Fruit fly (Drosophila melanogaster) whole organism: ENCODE data around the gene CG7366.

Experiments used
- CG8478 ChIP-seq: fragments of >200 bp; optimal IDR thresholded peaks from 2 replicates; lab custom pipeline; 2018; ENCODE audit warnings: inconsistent platforms
- Dll ChIP-seq: fragments of >200 bp; optimal IDR thresholded peaks from 2 replicates; lab custom pipeline; 2017
- EcR ChIP-seq, 2 experiments: fragments of >200 bp; optimal IDR thresholded peaks; 2 replicates each; lab custom pipeline; 2017; ENCODE audit warnings: missing biosample characterization in 2 of 2, missing genetic modification characterization in 2 of 2, missing genetic modification reagents in 2 of 2
- pan ChIP-seq: fragments of >200 bp; optimal IDR thresholded peaks from 2 replicates; lab custom pipeline; 2017

DNA sequence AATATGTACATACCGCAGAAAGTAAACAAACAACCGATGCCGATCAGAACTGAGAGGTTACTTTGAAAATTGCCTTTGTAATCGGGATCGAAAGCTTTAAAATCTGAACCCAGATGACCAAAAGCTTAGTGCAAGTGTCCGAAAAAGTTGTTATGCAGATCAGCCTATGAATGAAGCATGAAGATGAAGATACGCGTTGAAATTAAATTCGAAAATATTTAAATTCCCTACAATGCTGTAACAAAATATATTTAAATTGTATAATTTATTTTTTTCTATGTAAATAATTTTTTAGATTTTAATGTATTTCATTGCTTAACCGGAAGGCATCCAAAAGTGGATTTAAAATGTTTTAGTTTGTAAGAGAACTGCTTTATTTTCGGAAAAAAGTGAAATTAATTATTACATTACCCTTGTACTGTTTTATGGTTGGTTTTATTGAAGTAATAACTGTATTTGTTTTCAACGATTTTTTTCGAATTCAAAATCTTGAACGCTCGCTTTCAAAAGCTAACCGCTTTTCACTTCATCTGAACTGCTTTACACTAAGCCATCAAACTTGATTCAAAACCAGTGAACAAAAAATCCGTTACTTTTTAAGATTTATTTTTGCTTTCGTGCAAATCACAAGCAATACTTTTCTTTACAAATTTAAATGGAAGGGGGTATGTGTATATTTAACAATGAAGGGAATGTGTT lies 42.3 kb downstream of the CG7366 start, which contains the start of gene CG43886:
- TF ChIP-seq Dll (lab: Kevin White, UChicago): no peak
- TF ChIP-seq EcR (GFP tag; optimal IDR thresholded peaks at IDR 0.05; lab: Kevin White, UChicago): no peak
- no peak for TF ChIP-seq CG8478 (lab: Kevin White, UChicago)
- TF ChIP-seq pan (lab: Kevin White, UChicago): no peak
